Worm (Caenorhabditis elegans) whole organism, early embryonic: ENCODE data around the gene F12A10.8.

ENCODE experiments used
- F13C5.2 ChIP-seq: sonication (generic microtip); optimal IDR thresholded peaks from 2 replicates; lab custom pipeline; 2017; ENCODE audit warnings: mild to moderate bottlenecking, missing genetic modification characterization, inconsistent platforms, missing compliant biosample characterization
- aly-1 ChIP-seq: sonication (generic microtip); optimal IDR thresholded peaks from 2 replicates; lab custom pipeline; 2016; ENCODE audit warnings: missing genetic modification characterization, missing compliant biosample characterization
- ama-1 ChIP-seq: fragments of 150-350 bp; optimal IDR thresholded peaks from 2 replicates; lab custom pipeline; 2014
- ets-7 ChIP-seq: sonication (generic microtip); optimal IDR thresholded peaks from 2 replicates; lab custom pipeline; 2016; ENCODE audit warnings: missing genotype, missing genetic modification characterization, missing compliant biosample characterization
- tbx-37 ChIP-seq: fragments of 200-800 bp; sonication (Bioruptor generic); conservative IDR thresholded peaks from 2 replicates; pipeline ENCODE4 v1.3.6; 2022; ENCODE audit warnings: missing genetic modification reagents, missing genetic modification characterization, missing compliant biosample characterization

DNA sequence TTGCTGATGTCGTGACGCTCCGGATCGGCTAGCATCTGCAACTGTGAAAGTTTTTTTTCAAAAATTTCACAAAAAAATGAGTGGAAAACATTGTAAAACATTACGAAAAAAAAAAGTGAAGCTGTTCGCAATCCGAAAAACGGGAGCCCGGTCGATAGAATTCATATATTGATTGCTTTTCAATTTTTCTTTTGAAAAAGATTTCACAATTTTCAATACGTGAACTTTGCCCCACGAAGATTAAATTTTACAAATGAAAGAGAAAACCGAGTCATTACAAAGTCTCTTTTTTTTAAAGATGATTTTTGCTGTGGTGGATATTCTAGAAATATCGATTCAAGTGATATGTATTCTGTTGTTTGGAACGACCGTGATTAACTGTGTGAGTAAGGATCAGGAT is 6.5 kb downstream of the F12A10.8 start, which contains the start of gene F12A10.6:
- TF ChIP-seq ama-1 (lab: Kevin White, UChicago) (no peak), ets-7 (tag; lab: Kevin White, UChicago) (no peak), aly-1 (tag; lab: Kevin White, UChicago) (no peak), F13C5.2 (no peak), tbx-37 (GFP tag; lab: Robert Waterston, UW) (no peak)
